Fruit fly (Drosophila melanogaster): ENCODE measurements around the gene out.
A peak's percentile ranks its signal among the peaks of the same experiment; 100 is the strongest.

The out gene

DNA sequence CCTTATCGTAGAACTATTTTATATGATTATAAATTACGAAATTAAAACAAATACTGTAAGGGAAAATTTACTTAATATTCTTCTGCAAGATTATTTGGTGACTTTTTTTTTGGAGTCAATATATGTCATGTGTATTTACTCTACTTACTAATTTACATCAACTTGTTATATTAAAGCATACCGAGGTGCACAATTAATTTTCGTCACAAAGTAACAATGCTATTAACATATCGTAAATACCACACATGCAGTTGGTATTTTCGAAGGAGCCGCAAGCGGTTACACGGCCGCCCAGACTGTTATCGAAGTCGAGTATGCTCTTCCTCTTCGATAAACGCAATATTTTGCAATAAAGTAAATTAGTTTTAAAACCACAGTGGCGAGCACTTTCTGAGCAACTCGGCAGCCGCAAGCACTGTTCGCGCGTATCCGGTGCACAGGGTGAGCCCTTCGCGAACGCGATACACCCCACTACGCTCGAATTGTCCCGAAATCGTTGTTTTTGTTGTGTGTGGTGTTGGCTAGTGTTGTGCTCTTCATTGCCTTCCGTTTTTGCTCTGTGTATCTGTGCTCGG lies 60.3 kb downstream of the out start, which contains the start of gene Vav (continued):
- TF ChIP-seq mld (GFP tag; IDR thresholded peaks at IDR 0.05; ENCODE audit: partially characterized antibody) = 0 out of 3 replicates have a peak, but pooled peaks have one; percentile 28
- peak; percentile 48 for TF ChIP-seq Nf-YC (tag; optimal IDR thresholded peaks at IDR 0.05)
- no peak for TF ChIP-seq lilli (GFP tag; optimal IDR thresholded peaks at IDR 0.05)
- TF ChIP-seq ro (GFP tag; IDR thresholded peaks at IDR 0.05) = no peak
- TF ChIP-seq Med (GFP tag) = peak; percentile 65
- TF ChIP-seq CTCF (GFP tag; optimal IDR thresholded peaks at IDR 0.05) = peak; percentile 68
- TF ChIP-seq ERR (GFP tag; optimal IDR thresholded peaks at IDR 0.05) = no peak
- TF ChIP-seq nerfin-1 (tag; optimal IDR thresholded peaks at IDR 0.05) = no peak
- TF ChIP-seq Taf1 (GFP tag; IDR thresholded peaks at IDR 0.05) = no peak
- no peak for TF ChIP-seq Optix (GFP tag; IDR thresholded peaks at IDR 0.05)
- peak; percentile 37 for TF ChIP-seq Deaf1 (tag; optimal IDR thresholded peaks at IDR 0.05)
- peak; percentile 63 for TF ChIP-seq zf30C (GFP tag; optimal IDR thresholded peaks at IDR 0.05)
- no peak for TF ChIP-seq ap (GFP tag; IDR thresholded peaks at IDR 0.05)
- TF ChIP-seq vvl (GFP tag; IDR thresholded peaks at IDR 0.05) = no peak
- no peak for TF ChIP-seq fru (optimal IDR thresholded peaks at IDR 0.05)
- TF ChIP-seq C15 (GFP tag; IDR thresholded peaks at IDR 0.05) = no peak
- TF ChIP-seq CG4424 (GFP tag; optimal IDR thresholded peaks at IDR 0.05) = no peak
- no peak for TF ChIP-seq CG4854 (GFP tag; optimal IDR thresholded peaks at IDR 0.05)
- no peak for TF ChIP-seq kah (GFP tag; optimal IDR thresholded peaks at IDR 0.05)
- no peak for TF ChIP-seq Awh (GFP tag; IDR thresholded peaks at IDR 0.05)
- peak; percentile 53; the same call in 1 of the 2 replicates for TF ChIP-seq E2f2 (GFP tag; IDR thresholded peaks at IDR 0.05)
- no peak for TF ChIP-seq CG7786 (GFP tag; optimal IDR thresholded peaks at IDR 0.05)
- no peak for TF ChIP-seq Doc3 (GFP tag; IDR thresholded peaks at IDR 0.05; ENCODE audit: partially characterized antibody)
- no peak for TF ChIP-seq Trl (optimal IDR thresholded peaks at IDR 0.05)
- TF ChIP-seq Trl (GFP tag; optimal IDR thresholded peaks at IDR 0.05) = no peak
- no peak for TF ChIP-seq ewg (GFP tag; optimal IDR thresholded peaks at IDR 0.05)
- TF ChIP-seq grau (tag; optimal IDR thresholded peaks at IDR 0.05) = peak; percentile 3
- peak; percentile 22 for TF ChIP-seq wek (GFP tag; optimal IDR thresholded peaks at IDR 0.05)
- no peak for TF ChIP-seq Oli (tag; optimal IDR thresholded peaks at IDR 0.05)
- TF ChIP-seq Bdp1 (GFP tag; optimal IDR thresholded peaks at IDR 0.05) = no peak
- no peak for TF ChIP-seq Sox100B (GFP tag; optimal IDR thresholded peaks at IDR 0.05)
- TF ChIP-seq CG10366 (GFP tag; IDR thresholded peaks at IDR 0.05) = no peak
- peak; percentile 18 for TF ChIP-seq CG12299 (tag; optimal IDR thresholded peaks at IDR 0.05)
- TF ChIP-seq NFAT (GFP tag; IDR thresholded peaks at IDR 0.05) = no peak
- TF ChIP-seq Nf-YB (GFP tag; optimal IDR thresholded peaks at IDR 0.05) = no peak
- TF ChIP-seq CG3407 (GFP tag; optimal IDR thresholded peaks at IDR 0.05) = no peak
- TF ChIP-seq tx (GFP tag; optimal IDR thresholded peaks at IDR 0.05) = no peak
- no peak for TF ChIP-seq ssp (GFP tag; IDR thresholded peaks at IDR 0.05)
- no peak for TF ChIP-seq HmgD (GFP tag; optimal IDR thresholded peaks at IDR 0.05)

DNA sequence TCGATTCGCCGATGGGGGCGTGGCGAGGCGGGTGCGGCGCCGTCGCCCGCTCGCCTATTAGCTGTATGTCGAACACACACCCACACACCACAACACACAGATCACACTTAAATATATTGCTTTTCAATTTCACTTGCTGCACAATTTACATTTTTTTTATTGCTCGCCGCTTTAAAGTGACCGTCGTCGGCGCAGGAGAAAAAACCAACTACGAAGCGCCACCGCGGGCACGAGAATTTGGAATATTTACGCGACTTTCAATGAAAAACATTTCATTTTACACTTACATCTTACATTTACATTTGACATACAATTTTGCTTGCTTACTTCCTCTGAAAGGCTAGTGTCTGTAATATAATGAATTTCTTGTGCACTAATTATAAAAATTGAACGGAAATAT lies 60.8 kb downstream of the out start, which contains the start of gene rictor:
TSS of gene rictor (minus strand) at position 170 of the 400 bp plus-strand sequence.
- TF ChIP-seq H15 (GFP tag; IDR thresholded peaks at IDR 0.05) (no peak), MESR4 (GFP tag; optimal IDR thresholded peaks at IDR 0.05) (peak; percentile 59), chm (GFP tag; IDR thresholded peaks at IDR 0.05) (no peak), CG17186 (GFP tag; optimal IDR thresholded peaks at IDR 0.05) (no peak), MBD-R2 (GFP tag; IDR thresholded peaks at IDR 0.05) (peak; percentile 19; the same call in 1 of the 2 replicates), lilli (GFP tag; optimal IDR thresholded peaks at IDR 0.05) (no peak), CG4617 (GFP tag; optimal IDR thresholded peaks at IDR 0.05; ENCODE audit: borderline replicate concordance) (peak; percentile 5), Max (GFP tag; optimal IDR thresholded peaks at IDR 0.05) (no peak), Hsf (GFP tag; optimal IDR thresholded peaks at IDR 0.05) (no peak), chinmo (GFP tag; IDR thresholded peaks at IDR 0.05; ENCODE audit: partially characterized antibody) (0 out of 4 replicates have a peak, but pooled peaks have one; percentile 15), knrl (GFP tag; IDR thresholded peaks at IDR 0.05; ENCODE audit: partially characterized antibody) (0 out of 3 replicates have a peak, but pooled peaks have one; percentile 13), CG10274 (GFP tag; optimal IDR thresholded peaks at IDR 0.05) (no peak), Dref (GFP tag; IDR thresholded peaks at IDR 0.05) (peak; percentile 49), CG11085 (GFP tag; IDR thresholded peaks at IDR 0.05) (no peak), amos (GFP tag; IDR thresholded peaks at IDR 0.05; ENCODE audit: partially characterized antibody) (peak; percentile 43), pzg (GFP tag; optimal IDR thresholded peaks at IDR 0.05) (peak; percentile 40), klu (GFP tag; IDR thresholded peaks at IDR 0.05) (no peak)

Data from whole organism, embryonic.